ENCODE assay signal across 2 worm cellular contexts in genomic region chrIII:8844137-8844536, ce11.
TF ChIP-seq lines count a peak whose summit lies in the region.

No protein-coding gene starts in this region.

TF ChIP-seq in whole organism, L1 larva, 84 proteins besides CTCF, POLR2A, EP300 and RAD21:
- TF ChIP-seq skn-1 (tag; optimal IDR thresholded peaks at IDR 0.05; lab: Kevin White, UChicago) (no peak), nhr-77 (tag; optimal IDR thresholded peaks at IDR 0.05; lab: Kevin White, UChicago) (no peak), ztf-11 (tag; optimal IDR thresholded peaks at IDR 0.05; lab: Kevin White, UChicago) (no peak), pqm-1 (tag; optimal IDR thresholded peaks at IDR 0.05; lab: Kevin White, UChicago) (no peak), blmp-1 (tag; optimal IDR thresholded peaks at IDR 0.05; lab: Kevin White, UChicago) (peak; percentile 81), tlp-1 (tag; optimal IDR thresholded peaks at IDR 0.05; lab: Kevin White, UChicago) (no peak)

TF ChIP-seq in whole organism, L3 larva, 47 proteins besides CTCF, POLR2A, EP300 and RAD21:
- TF ChIP-seq ztf-11 (tag; optimal IDR thresholded peaks at IDR 0.05; lab: Kevin White, UChicago): no peak
- TF ChIP-seq nhr-23 (tag; optimal IDR thresholded peaks at IDR 0.05; lab: Kevin White, UChicago): peak; percentile 57
